Fruit fly (Drosophila melanogaster) whole organism, prepupa: ENCODE measurements around the gene Smr.

Experiments used
- CG10631 ChIP-seq: fragments of 200-800 bp; sonication (Bioruptor generic); optimal IDR thresholded peaks from 2 replicates; lab custom pipeline; 2016; ENCODE audit warnings: missing biosample characterization, missing genetic modification characterization
- CG10669 ChIP-seq: fragments of 200-800 bp; sonication (Bioruptor generic); optimal IDR thresholded peaks from 3 replicates; lab custom pipeline; 2018; ENCODE audit warnings: missing biosample characterization, mild to moderate bottlenecking, missing genetic modification characterization, moderate library complexity
- CG11902 ChIP-seq: fragments of 200-800 bp; sonication (Bioruptor generic); optimal IDR thresholded peaks from 3 replicates; lab custom pipeline; 2016; ENCODE audit warnings: missing biosample characterization, missing genetic modification characterization
- CG1621 ChIP-seq: fragments of 200-800 bp; sonication (Bioruptor generic); optimal IDR thresholded peaks from 3 replicates; lab custom pipeline; 2018; ENCODE audit warnings: missing biosample characterization, mild to moderate bottlenecking, missing genetic modification characterization
- CG6163 ChIP-seq: fragments of 200-800 bp; sonication (Bioruptor generic); IDR thresholded peaks from 3 replicates; pipeline ENCODE4 v1.3.6; 2022; ENCODE audit warnings: missing biosample characterization, missing genetic modification characterization
- CG9139 ChIP-seq: fragments of 200-800 bp; sonication (Bioruptor generic); optimal IDR thresholded peaks from 3 replicates; lab custom pipeline; 2017; ENCODE audit warnings: missing biosample characterization, mild to moderate bottlenecking, missing genetic modification characterization
- Ets21C ChIP-seq: fragments of 200-800 bp; sonication (Bioruptor generic); optimal IDR thresholded peaks from 3 replicates; lab custom pipeline; 2016; ENCODE audit warnings: missing biosample characterization, missing genetic modification characterization
- Met ChIP-seq: fragments of 200-800 bp; sonication (Bioruptor generic); optimal IDR thresholded peaks from 3 replicates; lab custom pipeline; 2016; ENCODE audit warnings: missing biosample characterization, missing genetic modification characterization
- Smox ChIP-seq: fragments of 200-800 bp; sonication (Bioruptor generic); optimal IDR thresholded peaks from 3 replicates; lab custom pipeline; 2016; ENCODE audit warnings: missing biosample characterization, missing genetic modification characterization
- acj6 ChIP-seq: fragments of 200-800 bp; sonication (Bioruptor generic); optimal IDR thresholded peaks from 3 replicates; lab custom pipeline; 2016; ENCODE audit warnings: missing biosample characterization, missing genetic modification characterization
- esn ChIP-seq: fragments of 200-800 bp; sonication (Bioruptor generic); optimal IDR thresholded peaks from 2 replicates; lab custom pipeline; 2016; ENCODE audit warnings: missing biosample characterization, mild to moderate bottlenecking, missing genetic modification characterization, moderate library complexity
- fd85E ChIP-seq: fragments of 200-800 bp; sonication (Bioruptor generic); optimal IDR thresholded peaks from 3 replicates; lab custom pipeline; 2016; ENCODE audit warnings: missing biosample characterization, missing genetic modification characterization
- spab ChIP-seq: fragments of 200-800 bp; sonication (Bioruptor generic); optimal IDR thresholded peaks from 2 replicates; lab custom pipeline; 2017; ENCODE audit warnings: missing biosample characterization, mild to moderate bottlenecking, missing genetic modification characterization, missing genetic modification reagents

- TF ChIP-seq acj6 (GFP tag; lab: Kevin White, UChicago) (no peak), Ets21C (GFP tag; lab: Kevin White, UChicago) (no peak), CG10631 (GFP tag; lab: Kevin White, UChicago) (no peak), CG6163 (GFP tag; lab: Robert Waterston, UW) (no peak), Smox (no peak), CG1621 (tag; lab: Kevin White, UChicago) (no peak), CG10669 (GFP tag; lab: Kevin White, UChicago) (no peak), Met (GFP tag; lab: Kevin White, UChicago) (no peak), fd85E (GFP tag; lab: Kevin White, UChicago) (no peak), spab (GFP tag; lab: Kevin White, UChicago) (no peak), CG9139 (GFP tag; lab: Kevin White, UChicago) (no peak), CG11902 (GFP tag; lab: Kevin White, UChicago) (no peak), esn (no peak)
Observed at dm6 chrX:12764640-12765039, 22.2 kb upstream of the Smr start.
